Worm (Caenorhabditis elegans): ENCODE measurements around the gene C18A3.7.

DNA sequence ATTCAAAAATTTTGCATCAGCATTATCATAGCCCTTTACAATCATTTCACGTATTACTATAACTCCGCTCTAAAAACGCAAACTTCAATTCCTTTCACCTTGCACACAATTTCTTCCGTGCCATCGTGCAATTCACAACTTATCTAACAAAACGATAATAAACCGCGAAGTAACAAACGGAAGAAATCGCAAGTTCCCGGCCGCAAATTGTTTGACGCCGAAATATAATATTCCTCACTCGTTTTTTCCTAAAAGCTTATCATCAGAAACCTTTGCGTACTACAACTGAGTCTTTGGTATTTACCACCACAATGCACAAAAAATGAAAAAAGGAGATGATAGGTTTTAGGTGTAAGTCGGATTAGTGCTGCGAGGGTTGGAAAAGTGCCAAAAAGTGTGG lies 17.1 kb upstream of the C18A3.7 start:
- TF ChIP-seq ztf-4 (tag; optimal IDR thresholded peaks at IDR 0.05), result no peak
- TF ChIP-seq unc-62 (GFP tag; optimal IDR thresholded peaks at IDR 0.05), result no peak
- TF ChIP-seq sea-2 (GFP tag; optimal IDR thresholded peaks at IDR 0.05), result no peak
- TF ChIP-seq ama-1 (optimal IDR thresholded peaks at IDR 0.05), result no peak
- TF ChIP-seq pha-4 (tag; optimal IDR thresholded peaks at IDR 0.05), result no peak
- no peak for TF ChIP-seq ceh-82 (tag; optimal IDR thresholded peaks at IDR 0.05)
- no peak for TF ChIP-seq hmg-11 (tag; optimal IDR thresholded peaks at IDR 0.05)
- TF ChIP-seq tbx-2 (tag; optimal IDR thresholded peaks at IDR 0.05), result no peak
- no peak for TF ChIP-seq zag-1 (tag; optimal IDR thresholded peaks at IDR 0.05)
- TF ChIP-seq elt-1 (tag; optimal IDR thresholded peaks at IDR 0.05), result no peak

All from whole organism, L3 larva.